Fruit fly (Drosophila melanogaster) whole organism, embryonic: ENCODE measurements around the gene CG7550.

Experiments used
- B-H2 ChIP-seq: fragments of 200-800 bp; sonication (Bioruptor generic); optimal IDR thresholded peaks from 2 replicates; lab custom pipeline; 2018; ENCODE audit warnings: missing biosample characterization, mild to moderate bottlenecking, missing genetic modification characterization
- Blimp-1 ChIP-seq: fragments of 200-800 bp; sonication (Bioruptor generic); optimal IDR thresholded peaks from 3 replicates; lab custom pipeline; 2018; ENCODE audit warnings: missing biosample characterization, missing genetic modification characterization, mild to moderate bottlenecking, moderate library complexity, missing genetic modification reagents
- CG11695 ChIP-seq: fragments of 200-800 bp; sonication (Bioruptor generic); IDR thresholded peaks from 3 replicates; pipeline ENCODE4 v1.3.6; 2022; ENCODE audit warnings: missing biosample characterization, missing genetic modification characterization
- CG11723 ChIP-seq: fragments of 200-800 bp; sonication (Bioruptor generic); optimal IDR thresholded peaks from 2 replicates; lab custom pipeline; 2017; ENCODE audit warnings: missing biosample characterization, mild to moderate bottlenecking, missing genetic modification characterization
- CG13624 ChIP-seq: fragments of 200-800 bp; sonication (Bioruptor generic); optimal IDR thresholded peaks from 2 replicates; lab custom pipeline; 2016; ENCODE audit warnings: missing biosample characterization, missing genetic modification characterization
- CG14860 ChIP-seq: fragments of 200-800 bp; sonication (Bioruptor generic); IDR thresholded peaks from 3 replicates; pipeline ENCODE4 v1.3.6; 2022; ENCODE audit warnings: missing biosample characterization, missing genetic modification characterization; ENCODE audit not compliant: partially characterized antibody
- CG15696 ChIP-seq: fragments of 200-800 bp; sonication (Bioruptor generic); optimal IDR thresholded peaks from 2 replicates; lab custom pipeline; 2019; ENCODE audit warnings: missing biosample characterization, mild to moderate bottlenecking, missing genetic modification characterization, moderate library complexity
- CG17186 ChIP-seq: fragments of 200-800 bp; sonication (Bioruptor generic); optimal IDR thresholded peaks from 3 replicates; lab custom pipeline; 2017; ENCODE audit warnings: missing biosample characterization, missing genetic modification reagents, missing genetic modification characterization
- CG17912 ChIP-seq: fragments of 200-800 bp; sonication (Bioruptor generic); optimal IDR thresholded peaks from 2 replicates; lab custom pipeline; 2018; ENCODE audit warnings: missing biosample characterization, mild to moderate bottlenecking, missing genetic modification characterization
- CG1792 ChIP-seq: fragments of 200-800 bp; sonication (Bioruptor generic); optimal IDR thresholded peaks from 2 replicates; lab custom pipeline; 2016; ENCODE audit warnings: missing biosample characterization, missing genetic modification characterization
- CG32767 ChIP-seq: fragments of 200-800 bp; sonication (Bioruptor generic); IDR thresholded peaks from 2 replicates; pipeline ENCODE4 v1.3.6; 2022; ENCODE audit warnings: missing biosample characterization, missing genetic modification characterization
- CG5245 ChIP-seq: fragments of 200-800 bp; sonication (Bioruptor generic); optimal IDR thresholded peaks from 3 replicates; lab custom pipeline; 2016; ENCODE audit warnings: missing biosample characterization, missing genetic modification characterization
- CG7963 ChIP-seq: fragments of 200-800 bp; sonication (Bioruptor generic); IDR thresholded peaks from 3 replicates; pipeline ENCODE4 v1.3.6; 2022; ENCODE audit warnings: missing biosample characterization, missing genetic modification characterization; ENCODE audit not compliant: partially characterized antibody
- CG8924 ChIP-seq: fragments of 200-800 bp; optimal IDR thresholded peaks from 3 replicates; lab custom pipeline; 2019; ENCODE audit warnings: missing biosample characterization, mild to moderate bottlenecking, missing genetic modification characterization, moderate library complexity
- CG9727 ChIP-seq: fragments of 200-800 bp; sonication (Bioruptor generic); optimal IDR thresholded peaks from 3 replicates; lab custom pipeline; 2017; ENCODE audit warnings: missing biosample characterization, mild to moderate bottlenecking, missing genetic modification characterization
- D ChIP-seq, 2 experiments: fragments of 200-800 bp in 1 of 2; fragments of >200 bp in 1 of 2; sonication (Bioruptor generic) in 1 of 2; optimal IDR thresholded peaks; 2 replicates in 1 of 2; 3 replicates in 1 of 2; lab custom pipeline; 2017; ENCODE audit warnings: mild to moderate bottlenecking in 1 of 2, missing biosample characterization in 1 of 2, missing genetic modification characterization in 1 of 2, missing genetic modification reagents in 1 of 2
- D19B ChIP-seq: fragments of 200-800 bp; sonication (Bioruptor generic); optimal IDR thresholded peaks from 2 replicates; lab custom pipeline; 2017; ENCODE audit warnings: missing biosample characterization, mild to moderate bottlenecking, missing genetic modification characterization
- Dek ChIP-seq: fragments of 200-800 bp; sonication (Bioruptor generic); optimal IDR thresholded peaks from 3 replicates; lab custom pipeline; 2019; ENCODE audit warnings: missing biosample characterization, mild to moderate bottlenecking, missing genetic modification characterization, moderate library complexity
- Dip3 ChIP-seq: fragments of 200-800 bp; sonication (Bioruptor generic); optimal IDR thresholded peaks from 3 replicates; lab custom pipeline; 2016; ENCODE audit warnings: missing biosample characterization, missing genetic modification characterization
- Dref ChIP-seq: fragments of 200-800 bp; sonication (Bioruptor generic); IDR thresholded peaks from 2 replicates; pipeline ENCODE4 v1.3.6; 2022; ENCODE audit warnings: missing biosample characterization, missing genetic modification characterization
- E2f1 ChIP-seq: fragments of 200-800 bp; sonication (Bioruptor generic); IDR thresholded peaks from 2 replicates; pipeline ENCODE4 v1.3.6; 2022; ENCODE audit warnings: missing biosample characterization, missing genetic modification characterization
- HmgD ChIP-seq: fragments of 200-800 bp; sonication (Bioruptor generic); optimal IDR thresholded peaks from 3 replicates; lab custom pipeline; 2016; ENCODE audit warnings: missing biosample characterization, missing genetic modification characterization
- HmgZ ChIP-seq: fragments of 200-800 bp; sonication (Bioruptor generic); optimal IDR thresholded peaks from 2 replicates; lab custom pipeline; 2018; ENCODE audit warnings: missing biosample characterization, mild to moderate bottlenecking, missing genetic modification characterization
- MTF-1 ChIP-seq: fragments of 200-800 bp; sonication (Bioruptor generic); optimal IDR thresholded peaks from 2 replicates; lab custom pipeline; 2018; ENCODE audit warnings: missing biosample characterization, mild to moderate bottlenecking, missing genetic modification characterization, borderline replicate concordance
- Max ChIP-seq: fragments of 200-800 bp; sonication (Bioruptor generic); optimal IDR thresholded peaks from 2 replicates; lab custom pipeline; 2016; ENCODE audit warnings: missing biosample characterization, mild to moderate bottlenecking, missing genetic modification characterization
- Meics ChIP-seq: fragments of 200-800 bp; sonication (Bioruptor generic); optimal IDR thresholded peaks from 2 replicates; lab custom pipeline; 2017; ENCODE audit warnings: missing biosample characterization, mild to moderate bottlenecking, missing genetic modification characterization
- NK7.1 ChIP-seq: fragments of 200-800 bp; sonication (Bioruptor generic); optimal IDR thresholded peaks from 3 replicates; lab custom pipeline; 2016; ENCODE audit warnings: missing biosample characterization, missing genetic modification characterization
- Neu2 ChIP-seq: fragments of 200-800 bp; sonication (Bioruptor generic); optimal IDR thresholded peaks from 3 replicates; lab custom pipeline; 2016; ENCODE audit warnings: missing biosample characterization, missing genetic modification characterization, borderline replicate concordance
- Oaz ChIP-seq: fragments of 200-800 bp; sonication (Bioruptor generic); IDR thresholded peaks from 2 replicates; pipeline ENCODE4 v1.3.6; 2022; ENCODE audit warnings: missing biosample characterization, missing genetic modification characterization
- PHDP ChIP-seq: fragments of 200-800 bp; sonication (Bioruptor generic); optimal IDR thresholded peaks from 3 replicates; lab custom pipeline; 2018; ENCODE audit warnings: missing biosample characterization, mild to moderate bottlenecking, missing genetic modification characterization, moderate library complexity
- Rfx ChIP-seq: fragments of 200-800 bp; sonication (Bioruptor generic); IDR thresholded peaks from 2 replicates; pipeline ENCODE4 v1.3.6; 2022; ENCODE audit warnings: missing biosample characterization, missing genetic modification characterization
- Sox100B ChIP-seq: fragments of 200-800 bp; sonication (Bioruptor generic); optimal IDR thresholded peaks from 3 replicates; lab custom pipeline; 2018; ENCODE audit warnings: missing biosample characterization, mild to moderate bottlenecking, missing genetic modification characterization
- TFAM ChIP-seq: fragments of 200-800 bp; sonication (Bioruptor generic); optimal IDR thresholded peaks from 2 replicates; lab custom pipeline; 2017; ENCODE audit warnings: missing biosample characterization, missing genetic modification characterization, inconsistent platforms
- Taf1 ChIP-seq: fragments of 200-800 bp; sonication (Bioruptor generic); IDR thresholded peaks from 2 replicates; pipeline ENCODE4 v1.3.6; 2022; ENCODE audit warnings: missing biosample characterization, missing genetic modification characterization
- ase ChIP-seq: fragments of 200-800 bp; sonication (Bioruptor generic); IDR thresholded peaks from 3 replicates; pipeline ENCODE4 v1.3.6; 2022; ENCODE audit warnings: missing biosample characterization, missing genetic modification characterization
- fd96Cb ChIP-seq: fragments of 200-800 bp; sonication (Bioruptor generic); optimal IDR thresholded peaks from 2 replicates; lab custom pipeline; 2018; ENCODE audit warnings: missing biosample characterization, mild to moderate bottlenecking, missing genetic modification characterization, moderate library complexity
- insv ChIP-seq, 2 experiments: fragments of 200-800 bp; sonication (Bioruptor generic); optimal IDR thresholded peaks; 3 replicates each; lab custom pipeline; 2016 to 2018; ENCODE audit warnings: missing biosample characterization in 2 of 2, missing genetic modification characterization in 2 of 2
- jigr1 ChIP-seq: fragments of 200-800 bp; sonication (Bioruptor generic); IDR thresholded peaks from 3 replicates; pipeline ENCODE4 v1.3.6; 2022; ENCODE audit warnings: missing biosample characterization, missing genetic modification characterization
- lab ChIP-seq: fragments of 200-800 bp; sonication (Bioruptor generic); optimal IDR thresholded peaks from 3 replicates; lab custom pipeline; 2017; ENCODE audit warnings: missing biosample characterization, missing genetic modification characterization, mild to moderate bottlenecking, moderate library complexity, missing genetic modification reagents
- maf-S ChIP-seq: fragments of 200-800 bp; sonication (Bioruptor generic); optimal IDR thresholded peaks from 2 replicates; lab custom pipeline; 2016; ENCODE audit warnings: missing biosample characterization, missing genetic modification characterization
- mld ChIP-seq: fragments of 200-800 bp; sonication (Bioruptor generic); IDR thresholded peaks from 3 replicates; pipeline ENCODE4 v1.3.6; 2022; ENCODE audit warnings: missing biosample characterization, missing genetic modification characterization; ENCODE audit not compliant: partially characterized antibody
- nerfin-1 ChIP-seq: fragments of 200-800 bp; sonication (Bioruptor generic); optimal IDR thresholded peaks from 3 replicates; lab custom pipeline; 2019; ENCODE audit warnings: missing biosample characterization, mild to moderate bottlenecking, missing genetic modification characterization, moderate library complexity
- nom ChIP-seq: fragments of 200-800 bp; sonication (Bioruptor generic); optimal IDR thresholded peaks from 2 replicates; lab custom pipeline; 2017; ENCODE audit warnings: missing biosample characterization, missing genetic modification characterization, mild to moderate bottlenecking, moderate library complexity, missing genetic modification reagents
- p53 ChIP-seq: fragments of 200-800 bp; sonication (Bioruptor generic); optimal IDR thresholded peaks from 2 replicates; lab custom pipeline; 2016; ENCODE audit warnings: missing biosample characterization, missing genetic modification characterization
- pho ChIP-seq: fragments of 200-800 bp; sonication (Bioruptor generic); optimal IDR thresholded peaks from 2 replicates; lab custom pipeline; 2016; ENCODE audit warnings: missing biosample characterization, missing genetic modification characterization
- pita ChIP-seq: fragments of 200-800 bp; sonication (Bioruptor generic); optimal IDR thresholded peaks from 2 replicates; lab custom pipeline; 2017; ENCODE audit warnings: missing biosample characterization, mild to moderate bottlenecking, missing genetic modification characterization
- seq ChIP-seq: fragments of 200-800 bp; sonication (Bioruptor generic); IDR thresholded peaks from 2 replicates; pipeline ENCODE4 v1.3.6; 2022; ENCODE audit warnings: missing biosample characterization, missing genetic modification characterization
- so ChIP-seq: fragments of 200-800 bp; sonication (Bioruptor generic); IDR thresholded peaks from 3 replicates; pipeline ENCODE4 v1.3.6; 2022; ENCODE audit warnings: missing biosample characterization, missing genetic modification characterization
- sug ChIP-seq: fragments of 200-800 bp; optimal IDR thresholded peaks from 2 replicates; lab custom pipeline; 2019; ENCODE audit warnings: missing biosample characterization, mild to moderate bottlenecking, missing genetic modification characterization, moderate library complexity
- vfl ChIP-seq: fragments of 200-800 bp; sonication (Bioruptor generic); optimal IDR thresholded peaks from 2 replicates; lab custom pipeline; 2016; ENCODE audit warnings: missing biosample characterization, missing genetic modification characterization

Gene CG7550

dm6 chr3L:8096106-8096558 is 28.2 kb downstream of the CG7550 start (continued):
- TF ChIP-seq nerfin-1 (tag; lab: Kevin White, UChicago) (peak; percentile 65), Neu2 (no peak), MTF-1 (peak; percentile 61), Dref (GFP tag; lab: Robert Waterston, UW) (no peak), CG9727 (peak; percentile 94), p53 (peak; percentile 42), CG13624 (GFP tag; lab: Kevin White, UChicago) (peak; percentile 94), jigr1 (GFP tag; lab: Robert Waterston, UW) (peak; percentile 79; the same call in 2 of the 3 replicates), pita (no peak), Max (GFP tag; lab: Kevin White, UChicago) (peak; percentile 94), vfl (GFP tag; lab: Kevin White, UChicago) (peak; percentile 89), insv (GFP tag; optimal IDR thresholded peaks at IDR 0.05; lab: Kevin White, UChicago) (peak in 1 of 2 experiments; percentile 72), CG5245 (GFP tag; lab: Kevin White, UChicago) (peak; percentile 74), fd96Cb (tag; lab: Kevin White, UChicago) (peak; percentile 80), Rfx (GFP tag; lab: Robert Waterston, UW) (peak; percentile 98), mld (GFP tag; lab: Robert Waterston, UW) (no peak), CG8924 (tag; lab: Kevin White, UChicago) (peak; percentile 97), D (optimal IDR thresholded peaks at IDR 0.05; lab: Kevin White, UChicago) (no peak), D (GFP tag; optimal IDR thresholded peaks at IDR 0.05; lab: Kevin White, UChicago) (peak; percentile 78), lab (GFP tag; lab: Kevin White, UChicago) (peak; percentile 96), Oaz (GFP tag; lab: Robert Waterston, UW) (peak; percentile 92), TFAM (no peak), Blimp-1 (GFP tag; lab: Kevin White, UChicago) (peak; percentile 72), E2f1 (peak; percentile 91), NK7.1 (GFP tag; lab: Kevin White, UChicago) (peak; percentile 78), CG15696 (tag; lab: Kevin White, UChicago) (peak; percentile 68), PHDP (tag; lab: Kevin White, UChicago) (peak; percentile 97), ase (GFP tag; lab: Robert Waterston, UW) (peak; percentile 88), CG11695 (GFP tag; lab: Robert Waterston, UW) (peak; percentile 96), CG14860 (GFP tag; lab: Robert Waterston, UW) (no peak), so (GFP tag; lab: Robert Waterston, UW) (peak; percentile 96), D19B (GFP tag; lab: Kevin White, UChicago) (peak; percentile 89), sug (tag; lab: Kevin White, UChicago) (peak; percentile 96), Meics (GFP tag; lab: Kevin White, UChicago) (peak; percentile 98), B-H2 (peak; percentile 97), Taf1 (GFP tag; lab: Robert Waterston, UW) (peak; percentile 88), CG17186 (no peak), Sox100B (peak; percentile 94), CG1792 (GFP tag; lab: Kevin White, UChicago) (peak; percentile 74), HmgZ (peak; percentile 97), nom (GFP tag; lab: Kevin White, UChicago) (no peak), CG7963 (GFP tag; lab: Robert Waterston, UW) (no peak), CG32767 (peak; percentile 94), Dip3 (GFP tag; lab: Kevin White, UChicago) (peak; percentile 87), CG17912 (GFP tag; lab: Kevin White, UChicago) (peak; percentile 67), pho (peak; percentile 86), CG11723 (GFP tag; lab: Kevin White, UChicago) (peak; percentile 92), seq (GFP tag; lab: Robert Waterston, UW) (peak; percentile 97), Dek (peak; percentile 99), maf-S (GFP tag; lab: Kevin White, UChicago) (peak; percentile 79), HmgD (GFP tag; lab: Kevin White, UChicago) (peak; percentile 29)
